Fruit fly (Drosophila melanogaster): ENCODE data around the gene CG6144.

The CG6144 gene

DNA sequence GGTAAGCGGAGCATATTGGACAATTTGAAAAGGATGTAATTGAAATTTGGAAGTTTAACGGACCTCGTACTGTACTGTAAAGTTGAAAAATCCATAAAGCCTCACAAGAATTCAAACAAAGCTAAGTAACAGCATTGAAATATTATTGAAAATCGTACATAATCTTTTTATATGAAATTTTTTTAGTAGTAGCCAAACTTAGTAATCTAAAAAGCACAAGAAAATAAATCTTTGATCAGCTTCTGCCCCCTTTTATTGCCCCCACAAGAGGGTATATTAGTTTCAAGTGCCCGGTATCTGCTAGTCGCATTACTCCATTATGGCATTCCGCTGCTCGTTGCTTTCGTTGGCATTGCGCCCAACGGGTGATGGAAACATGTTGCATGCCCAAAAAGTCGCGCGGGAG is 21.6 kb upstream of the CG6144 start (continued):
- TF ChIP-seq CG30403 (GFP tag; optimal IDR thresholded peaks at IDR 0.05) (peak; percentile 75), Sox100B (GFP tag; optimal IDR thresholded peaks at IDR 0.05) (peak; percentile 82), CG4404 (GFP tag; IDR thresholded peaks at IDR 0.05) (peak; percentile 58; the same call in 1 of the 2 replicates), klu (GFP tag; IDR thresholded peaks at IDR 0.05) (no peak), CG6689 (GFP tag; IDR thresholded peaks at IDR 0.05) (peak; percentile 84), CG7357 (GFP tag; IDR thresholded peaks at IDR 0.05) (peak; percentile 61; the same call in 2 of the 3 replicates), tap (tag; optimal IDR thresholded peaks at IDR 0.05) (peak; percentile 46), CG10654 (GFP tag; optimal IDR thresholded peaks at IDR 0.05) (peak; percentile 49), B-H1 (GFP tag; IDR thresholded peaks at IDR 0.05) (peak; percentile 30; the same call in 1 of the 3 replicates), CoRest (tag; optimal IDR thresholded peaks at IDR 0.05) (peak; percentile 74), lov (optimal IDR thresholded peaks at IDR 0.05) (no peak), lov (GFP tag; IDR thresholded peaks at IDR 0.05) (0 out of 3 replicates have a peak, but pooled peaks have one; percentile 54), CG1647 (GFP tag; optimal IDR thresholded peaks at IDR 0.05) (peak; percentile 14), Ada2b (GFP tag; IDR thresholded peaks at IDR 0.05) (no peak), al (GFP tag; IDR thresholded peaks at IDR 0.05) (peak; percentile 4; the same call in 1 of the 2 replicates), Six4 (GFP tag; optimal IDR thresholded peaks at IDR 0.05) (peak; percentile 60), CG8765 (GFP tag; IDR thresholded peaks at IDR 0.05) (no peak; the same call in 1 of the 2 replicates), BtbVII (GFP tag; optimal IDR thresholded peaks at IDR 0.05) (peak; percentile 46), Aef1 (GFP tag; IDR thresholded peaks at IDR 0.05) (no peak), H15 (GFP tag; IDR thresholded peaks at IDR 0.05) (peak; percentile 56; the same call in 2 of the 3 replicates), CG10366 (GFP tag; IDR thresholded peaks at IDR 0.05) (peak; percentile 32; the same call in 1 of the 2 replicates), HLH4C (GFP tag; IDR thresholded peaks at IDR 0.05; ENCODE audit: partially characterized antibody) (peak; percentile 52; the same call in 1 of the 3 replicates), cad (GFP tag; optimal IDR thresholded peaks at IDR 0.05) (no peak), mam (GFP tag; optimal IDR thresholded peaks at IDR 0.05) (peak; percentile 44), fd96Cb (tag; optimal IDR thresholded peaks at IDR 0.05) (peak; percentile 74), wor (GFP tag; IDR thresholded peaks at IDR 0.05) (0 out of 2 replicates have a peak, but pooled peaks have one; percentile 46), fd3F (GFP tag; optimal IDR thresholded peaks at IDR 0.05) (peak; percentile 2), CG8388 (GFP tag; optimal IDR thresholded peaks at IDR 0.05) (peak; percentile 65), sob (GFP tag; IDR thresholded peaks at IDR 0.05) (peak; percentile 57), zen2 (GFP tag; IDR thresholded peaks at IDR 0.05; ENCODE audit: partially characterized antibody) (no peak), CG9727 (GFP tag; optimal IDR thresholded peaks at IDR 0.05) (peak; percentile 72), CG17361 (GFP tag; IDR thresholded peaks at IDR 0.05) (peak; percentile 87), sens (GFP tag) (peak; percentile 93), CG4820 (GFP tag; optimal IDR thresholded peaks at IDR 0.05) (peak; percentile 68), D19A (tag; optimal IDR thresholded peaks at IDR 0.05) (peak; percentile 64), Chrac-16 (GFP tag; optimal IDR thresholded peaks at IDR 0.05) (peak; percentile 55), Sry-δ (GFP tag; optimal IDR thresholded peaks at IDR 0.05) (peak; percentile 15), Elba2 (GFP tag; optimal IDR thresholded peaks at IDR 0.05) (no peak), CG14667 (GFP tag; IDR thresholded peaks at IDR 0.05) (no peak), emc (GFP tag; optimal IDR thresholded peaks at IDR 0.05) (no peak), vnd (GFP tag; IDR thresholded peaks at IDR 0.05; ENCODE audit: partially characterized antibody) (no peak), CG12155 (GFP tag; optimal IDR thresholded peaks at IDR 0.05) (peak; percentile 14), Jarid2 (GFP tag; optimal IDR thresholded peaks at IDR 0.05) (peak; percentile 43), sc (optimal IDR thresholded peaks at IDR 0.05) (no peak), sc (GFP tag; optimal IDR thresholded peaks at IDR 0.05) (peak; percentile 56), MTF-1 (GFP tag; optimal IDR thresholded peaks at IDR 0.05; ENCODE audit: borderline replicate concordance) (no peak), kni (GFP tag; optimal IDR thresholded peaks at IDR 0.05) (no peak), CG18476 (GFP tag; optimal IDR thresholded peaks at IDR 0.05) (peak; percentile 46), Dfd (GFP tag; optimal IDR thresholded peaks at IDR 0.05) (no peak), CG12236 (GFP tag; optimal IDR thresholded peaks at IDR 0.05) (no peak), CG7745 (tag; optimal IDR thresholded peaks at IDR 0.05) (no peak), Side (GFP tag; optimal IDR thresholded peaks at IDR 0.05) (no peak)

Measured in whole organism, embryonic.